Worm (Caenorhabditis elegans) whole organism, L1 larva: ENCODE data around the gene sre-21.

Source experiments
- Y116A8C.19 ChIP-seq: sonication (generic microtip); optimal IDR thresholded peaks from 2 replicates; lab custom pipeline; 2016; ENCODE audit warnings: missing compliant biosample characterization, missing genetic modification characterization, borderline replicate concordance
- fos-1 ChIP-seq: fragments of 150-350 bp; optimal IDR thresholded peaks from 2 replicates; lab custom pipeline; 2014; ENCODE audit warnings: missing biosample characterization, missing genetic modification characterization
- jun-1 ChIP-seq: fragments of 150-350 bp; optimal IDR thresholded peaks from 2 replicates; lab custom pipeline; 2014; ENCODE audit warnings: missing biosample characterization, missing genetic modification reagents, missing genetic modification characterization
- snpc-4 ChIP-seq: fragments of 150-350 bp; optimal IDR thresholded peaks from 2 replicates; lab custom pipeline; 2014; ENCODE audit warnings: missing biosample characterization, missing genetic modification characterization

DNA sequence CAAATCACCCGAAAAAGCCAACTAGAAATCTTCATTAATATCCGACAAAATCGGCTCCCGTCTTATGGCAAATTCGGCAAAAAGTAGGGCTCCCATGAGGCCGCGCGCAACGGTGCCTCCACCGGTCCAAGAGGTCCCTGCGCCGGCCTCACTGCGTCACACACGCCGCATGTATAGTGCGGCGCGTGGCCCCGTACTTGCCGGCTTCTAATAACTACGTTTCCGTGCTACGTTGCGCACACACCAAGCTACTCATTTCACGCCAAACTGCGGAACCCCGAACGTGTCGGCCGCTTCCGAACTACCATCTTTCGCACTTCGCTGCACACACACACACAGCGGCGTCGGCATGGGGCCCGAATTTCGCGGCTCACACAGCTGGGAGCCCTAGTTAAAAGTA is 46.7 kb upstream of the sre-21 start:
- TF ChIP-seq jun-1 (no peak), snpc-4 (tag; lab: Kevin White, UChicago) (no peak), Y116A8C.19 (tag; lab: Kevin White, UChicago) (no peak), fos-1 (tag; lab: Kevin White, UChicago) (no peak)
